Worm (Caenorhabditis elegans): ENCODE measurements around the gene test-1.

test-1 gene

ce11 chrIV:2136607-2137006, at the start of gene test-1:
test-1 (plus strand) TSS chrIV:2136951.
- TF ChIP-seq unc-62 (GFP tag; optimal IDR thresholded peaks at IDR 0.05) = no peak

- TF ChIP-seq unc-62 (GFP tag; optimal IDR thresholded peaks at IDR 0.05) = no peak
These were observed 37.0 kb upstream of the test-1 start, which contains the start of gene C23H5.11 for ce11 chrIV:2099771-2100170. C23H5.11 (minus strand) TSS chrIV:2099871.

- no peak for TF ChIP-seq unc-62 (GFP tag; optimal IDR thresholded peaks at IDR 0.05)
These were observed 34.0 kb upstream of the test-1 start, which contains the start of gene C23H5.15 for ce11 chrIV:2102793-2103192. C23H5.15 (minus strand) TSS chrIV:2102893.

ce11 chrIV:2106708-2107107, 30.0 kb upstream of the test-1 start:
- no peak for TF ChIP-seq unc-62 (GFP tag; optimal IDR thresholded peaks at IDR 0.05)

- no peak for TF ChIP-seq unc-62 (GFP tag; optimal IDR thresholded peaks at IDR 0.05)
These were observed 25.4 kb upstream of the test-1 start, which contains the start of gene che-6 for ce11 chrIV:2111300-2111874. che-6 (minus strand) TSS chrIV:2111408.

- TF ChIP-seq unc-62 (GFP tag; optimal IDR thresholded peaks at IDR 0.05) = no peak
These were observed 23.2 kb upstream of the test-1 start, which contains the start of gene C23H5.8 for ce11 chrIV:2113362-2114056. C23H5.8 (minus strand) TSS chrIV:2113412.

- no peak for TF ChIP-seq unc-62 (GFP tag; optimal IDR thresholded peaks at IDR 0.05)
These were observed 22.4 kb upstream of the test-1 start, which contains the start of gene xbx-4 for ce11 chrIV:2114337-2114736. xbx-4 (plus strand) TSS chrIV:2114637.

- no peak for TF ChIP-seq unc-62 (GFP tag; optimal IDR thresholded peaks at IDR 0.05)
These were observed 19.5 kb upstream of the test-1 start for ce11 chrIV:2117268-2117667.

ce11 chrIV:2122488-2122887, 14.3 kb upstream of the test-1 start, which contains the start of gene glb-7:
glb-7 (plus strand) TSS chrIV:2122788.
- no peak for TF ChIP-seq unc-62 (GFP tag; optimal IDR thresholded peaks at IDR 0.05)

- TF ChIP-seq unc-62 (GFP tag; optimal IDR thresholded peaks at IDR 0.05) = no peak
These were observed 9.4 kb upstream of the test-1 start for ce11 chrIV:2127375-2127774.

ce11 chrIV:2128761-2129160, 8.0 kb upstream of the test-1 start, which contains the start of gene grl-20:
grl-20 (minus strand) TSS chrIV:2128861.
- no peak for TF ChIP-seq unc-62 (GFP tag; optimal IDR thresholded peaks at IDR 0.05)

ce11 chrIV:2130714-2131113, 6.0 kb upstream of the test-1 start, which contains the start of gene prmt-6:
prmt-6 (plus strand) TSS chrIV:2130965.
- no peak for TF ChIP-seq unc-62 (GFP tag; optimal IDR thresholded peaks at IDR 0.05)

ce11 chrIV:2133431-2133940, 3.3 kb upstream of the test-1 start, which contains the start of gene C23H5.12:
C23H5.12 (plus strand) TSS chrIV:2133481.
- no peak for TF ChIP-seq unc-62 (GFP tag; optimal IDR thresholded peaks at IDR 0.05)

ce11 chrIV:2137478-2137877, 727 bp downstream of the test-1 start:
- TF ChIP-seq unc-62 (GFP tag; optimal IDR thresholded peaks at IDR 0.05) = no peak

ce11 chrIV:2140543-2140942, 3.8 kb downstream of the test-1 start, which contains the start of gene C54E4.12:
C54E4.12 (minus strand) TSS chrIV:2140643.
- no peak for TF ChIP-seq unc-62 (GFP tag; optimal IDR thresholded peaks at IDR 0.05)

- TF ChIP-seq unc-62 (GFP tag; optimal IDR thresholded peaks at IDR 0.05) = no peak
These were observed 5.6 kb downstream of the test-1 start for ce11 chrIV:2142320-2142719.
